Fruit fly (Drosophila melanogaster) whole organism, pupa: ENCODE measurements around the gene eIF3d2.

Experiments used
- CG12605 ChIP-seq: fragments of 200-800 bp; sonication (Bioruptor generic); IDR thresholded peaks from 2 replicates; pipeline ENCODE4 v1.3.6; 2022; ENCODE audit warnings: missing biosample characterization, missing genetic modification characterization
- CG13204 ChIP-seq: fragments of 200-800 bp; sonication (Bioruptor generic); optimal IDR thresholded peaks from 2 replicates; lab custom pipeline; 2018; ENCODE audit warnings: missing biosample characterization, mild to moderate bottlenecking, missing genetic modification characterization, moderate library complexity
- CG15710 ChIP-seq: fragments of 200-800 bp; sonication (Bioruptor generic); optimal IDR thresholded peaks from 2 replicates; lab custom pipeline; 2018; ENCODE audit warnings: missing biosample characterization, mild to moderate bottlenecking, missing genetic modification characterization, moderate library complexity
- CG17806 ChIP-seq: fragments of 200-800 bp; sonication (Bioruptor generic); optimal IDR thresholded peaks from 2 replicates; lab custom pipeline; 2018; ENCODE audit warnings: missing biosample characterization, mild to moderate bottlenecking, missing genetic modification characterization, moderate library complexity
- CG32121 ChIP-seq: fragments of 200-800 bp; sonication (Bioruptor generic); IDR thresholded peaks from 2 replicates; pipeline ENCODE4 v1.3.6; 2022; ENCODE audit warnings: missing biosample characterization, missing genetic modification characterization
- CG4496 ChIP-seq: fragments of 200-800 bp; sonication (Bioruptor generic); IDR thresholded peaks from 3 replicates; pipeline ENCODE4 v1.3.6; 2022; ENCODE audit warnings: missing biosample characterization, missing genetic modification characterization
- CG8159 ChIP-seq: fragments of 200-800 bp; sonication (Bioruptor generic); optimal IDR thresholded peaks from 3 replicates; lab custom pipeline; 2018; ENCODE audit warnings: missing biosample characterization, mild to moderate bottlenecking, missing genetic modification characterization, moderate library complexity
- EcR ChIP-seq: fragments of 200-800 bp; sonication (Bioruptor generic); optimal IDR thresholded peaks from 3 replicates; lab custom pipeline; 2019; ENCODE audit warnings: missing biosample characterization, missing genetic modification characterization, mild to moderate bottlenecking, moderate library complexity, missing genetic modification reagents
- Pif1B ChIP-seq: fragments of 200-800 bp; sonication (Bioruptor generic); optimal IDR thresholded peaks from 3 replicates; lab custom pipeline; 2016; ENCODE audit warnings: missing biosample characterization, missing genetic modification characterization
- gl ChIP-seq: fragments of 200-800 bp; sonication (Bioruptor generic); optimal IDR thresholded peaks from 2 replicates; lab custom pipeline; 2018; ENCODE audit warnings: missing biosample characterization, mild to moderate bottlenecking, missing genetic modification characterization

dm6 chr3R:12232629-12233028 lies 37.8 kb upstream of the eIF3d2 start, which contains the start of gene Pglym87:
- TF ChIP-seq CG15710 (tag; lab: Kevin White, UChicago) (no peak), CG12605 (GFP tag; lab: Robert Waterston, UW) (no peak), Pif1B (GFP tag; lab: Kevin White, UChicago) (no peak), CG4496 (GFP tag; lab: Robert Waterston, UW) (no peak), CG8159 (tag; lab: Kevin White, UChicago) (no peak), EcR (GFP tag; lab: Kevin White, UChicago) (no peak), gl (no peak), CG17806 (tag; lab: Kevin White, UChicago) (no peak), CG32121 (GFP tag; lab: Robert Waterston, UW) (no peak), CG13204 (GFP tag; lab: Kevin White, UChicago) (no peak)
